Worm (Caenorhabditis elegans): ENCODE results near the gene bir-1.

bir-1 gene

DNA sequence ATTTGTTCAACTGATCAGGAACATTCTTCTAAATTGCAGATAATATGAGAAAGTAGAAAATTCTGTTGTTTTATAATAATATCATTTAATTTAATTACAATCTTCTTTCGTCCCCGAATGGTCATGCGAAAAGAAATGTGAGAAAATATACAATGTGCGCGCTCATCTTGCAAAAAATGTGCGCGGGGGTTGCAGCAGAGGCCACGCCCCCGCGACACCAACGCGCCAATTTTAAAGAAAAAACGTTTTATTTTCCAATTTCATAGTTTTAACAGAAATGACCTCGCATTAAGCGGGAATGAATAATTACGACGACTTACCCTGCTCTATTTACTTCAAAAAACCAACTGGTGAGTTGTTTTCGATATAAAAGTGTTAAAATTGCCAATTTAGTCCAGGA is 33.8 kb upstream of the bir-1 start, which contains the start of gene sas-5 (continued):
- peak; percentile 34 for TF ChIP-seq ces-1 (GFP tag; optimal IDR thresholded peaks at IDR 0.05)
- TF ChIP-seq gei-8 (GFP tag; optimal IDR thresholded peaks at IDR 0.05): no peak

DNA sequence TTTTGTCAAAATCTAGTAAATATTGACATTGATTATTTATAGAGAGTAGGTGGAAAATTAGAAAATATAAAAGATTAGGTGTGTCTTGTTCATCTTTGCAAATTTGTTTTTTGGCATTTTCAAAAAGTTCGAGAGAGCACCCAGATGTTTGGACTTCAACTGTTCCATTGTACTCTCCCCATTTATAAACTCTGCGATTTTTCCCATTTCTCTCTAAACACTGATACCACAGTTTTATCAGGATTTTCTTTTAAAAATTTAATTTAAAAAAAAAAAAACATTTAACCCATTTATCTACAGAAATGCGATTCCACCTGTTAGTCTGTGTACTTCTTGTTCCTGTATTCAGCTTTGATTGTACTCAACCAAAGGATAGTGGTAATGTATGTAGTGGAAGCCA is 31.3 kb upstream of the bir-1 start, which contains the start of gene tag-290:
TSS of gene tag-290 (plus strand) at position 301 of the 400 bp plus-strand sequence.
- TF ChIP-seq set-16 (GFP tag; IDR thresholded peaks at IDR 0.05) (no peak), zip-11 (GFP tag; IDR thresholded peaks at IDR 0.05) (no peak), daf-19 (GFP tag; conservative IDR thresholded peaks at IDR 0.05) (no peak), daf-16 (GFP tag; optimal IDR thresholded peaks at IDR 0.05) (no peak), daf-16 (tag; optimal IDR thresholded peaks at IDR 0.05) (no peak)

ce11 chrV:11614805-11615497 is 29.3 kb upstream of the bir-1 start:
- TF ChIP-seq D1046.2 (GFP tag; IDR thresholded peaks at IDR 0.05) (no peak), lin-39 (tag; optimal IDR thresholded peaks at IDR 0.05) (no peak), lin-1 (GFP tag; IDR thresholded peaks at IDR 0.05) (no peak), mxl-3 (GFP tag; optimal IDR thresholded peaks at IDR 0.05) (peak; percentile 50), lir-3 (tag; optimal IDR thresholded peaks at IDR 0.05) (no peak), R02D3.7 (tag; optimal IDR thresholded peaks at IDR 0.05) (no peak), mxl-2 (GFP tag; conservative IDR thresholded peaks at IDR 0.05) (no peak), jun-1 (tag; optimal IDR thresholded peaks at IDR 0.05) (no peak), spr-3 (GFP tag; optimal IDR thresholded peaks at IDR 0.05) (no peak), pqm-1 (tag; optimal IDR thresholded peaks at IDR 0.05) (no peak), nhr-102 (tag; optimal IDR thresholded peaks at IDR 0.05) (no peak), hlh-30 (tag; optimal IDR thresholded peaks at IDR 0.05; ENCODE audit: insufficient read depth) (peak; percentile 76), hif-1 (tag; optimal IDR thresholded peaks at IDR 0.05) (no peak), nhr-237 (tag; optimal IDR thresholded peaks at IDR 0.05) (no peak), hmg-1.1 (GFP tag; IDR thresholded peaks at IDR 0.05) (no peak), duxl-1 (tag; optimal IDR thresholded peaks at IDR 0.05; ENCODE audit: poor library complexity) (no peak), ctbp-1 (GFP tag; IDR thresholded peaks at IDR 0.05) (no peak), nhr-25 (tag; optimal IDR thresholded peaks at IDR 0.05; ENCODE audit: borderline replicate concordance, insufficient read depth) (peak; percentile 85), dpl-1 (GFP tag; optimal IDR thresholded peaks at IDR 0.05) (no peak), pha-4 (GFP tag; IDR thresholded peaks at IDR 0.05) (no peak), pha-4 (tag; optimal IDR thresholded peaks at IDR 0.05) (no peak), arid-1 (GFP tag; conservative IDR thresholded peaks at IDR 0.05) (no peak), dve-1 (tag; optimal IDR thresholded peaks at IDR 0.05; ENCODE audit: insufficient read depth) (peak; percentile 81), ZK546.5 (tag; optimal IDR thresholded peaks at IDR 0.05) (no peak), madf-5 (GFP tag; IDR thresholded peaks at IDR 0.05) (no peak), nhr-41 (GFP tag; IDR thresholded peaks at IDR 0.05) (no peak), egl-43 (GFP tag; IDR thresholded peaks at IDR 0.05) (no peak), unc-62 (GFP tag; optimal IDR thresholded peaks at IDR 0.05 in 1 of 2) (no peak), unc-62 (tag; optimal IDR thresholded peaks at IDR 0.05) (no peak), gei-8 (GFP tag; optimal IDR thresholded peaks at IDR 0.05) (no peak), ama-1 (optimal IDR thresholded peaks at IDR 0.05) (no peak), php-3 (GFP tag; IDR thresholded peaks at IDR 0.05) (0 out of 2 replicates have a peak, but pooled peaks have one; percentile 16), zfp-2 (tag; optimal IDR thresholded peaks at IDR 0.05) (no peak), unc-39 (tag; optimal IDR thresholded peaks at IDR 0.05) (no peak), dmd-6 (GFP tag; IDR thresholded peaks at IDR 0.05) (peak; percentile 85), nhr-28 (tag; optimal IDR thresholded peaks at IDR 0.05) (peak; percentile 68), ceh-62 (tag; optimal IDR thresholded peaks at IDR 0.05) (no peak), zip-11 (GFP tag; IDR thresholded peaks at IDR 0.05) (no peak), fos-1 (tag; optimal IDR thresholded peaks at IDR 0.05) (no peak), daf-16 (GFP tag; optimal IDR thresholded peaks at IDR 0.05) (no peak), daf-16 (tag; optimal IDR thresholded peaks at IDR 0.05) (no peak), mep-1 (tag; optimal IDR thresholded peaks at IDR 0.05) (peak; percentile 26), Y48G9A.11 (GFP tag; IDR thresholded peaks at IDR 0.05) (no peak)

All from whole organism, L4 larva.